Fruit fly (Drosophila melanogaster): ENCODE measurements around the gene PAPLA1.
A peak's percentile ranks its signal among the peaks of the same experiment; 100 is the strongest.

PAPLA1 gene

dm6 chr2L:8159498-8159897 lies at the start of gene PAPLA1, which contains the start of gene Rbsn-5:
Gene PAPLA1 (minus strand): TSS chr2L:8159638.
Gene Rbsn-5 (plus strand): TSS chr2L:8159832.
- peak; percentile 92 for TF ChIP-seq CG17801 (GFP tag; optimal IDR thresholded peaks at IDR 0.05; ENCODE audit: partially characterized antibody)

- no peak for TF ChIP-seq CG17801 (GFP tag; optimal IDR thresholded peaks at IDR 0.05; ENCODE audit: partially characterized antibody)
Measured at dm6 chr2L:8205871-8206270, 46.4 kb upstream of the PAPLA1 start, which contains the start of gene CG8419. Gene CG8419 (plus strand): TSS chr2L:8206171.

- TF ChIP-seq CG17801 (GFP tag; optimal IDR thresholded peaks at IDR 0.05; ENCODE audit: partially characterized antibody), result peak; percentile 100
Measured at dm6 chr2L:8204996-8205567, 45.6 kb upstream of the PAPLA1 start, which contains the start of gene SLC5A11. Gene SLC5A11 (minus strand): TSS chr2L:8205132.

- TF ChIP-seq CG17801 (GFP tag; optimal IDR thresholded peaks at IDR 0.05; ENCODE audit: partially characterized antibody), result no peak
Measured at dm6 chr2L:8204366-8204765, 44.9 kb upstream of the PAPLA1 start.

dm6 chr2L:8203748-8204147 lies 44.3 kb upstream of the PAPLA1 start:
- peak; percentile 61 for TF ChIP-seq CG17801 (GFP tag; optimal IDR thresholded peaks at IDR 0.05; ENCODE audit: partially characterized antibody)

- no peak for TF ChIP-seq CG17801 (GFP tag; optimal IDR thresholded peaks at IDR 0.05; ENCODE audit: partially characterized antibody)
Measured at dm6 chr2L:8202569-8202968, 43.1 kb upstream of the PAPLA1 start.

dm6 chr2L:8198757-8199156 lies 39.3 kb upstream of the PAPLA1 start, which contains the start of gene PGAP5:
Gene PGAP5 (plus strand): TSS chr2L:8198882.
- peak; percentile 45 for TF ChIP-seq CG17801 (GFP tag; optimal IDR thresholded peaks at IDR 0.05; ENCODE audit: partially characterized antibody)

- no peak for TF ChIP-seq CG17801 (GFP tag; optimal IDR thresholded peaks at IDR 0.05; ENCODE audit: partially characterized antibody)
Measured at dm6 chr2L:8196757-8197530, 37.5 kb upstream of the PAPLA1 start, which contains the start of the genes CG8475 and CG8460. Gene CG8475 (minus strand): TSS chr2L:8196918. Gene CG8460 (plus strand): TSS chr2L:8197193.

dm6 chr2L:8195722-8196323 lies 36.4 kb upstream of the PAPLA1 start:
- TF ChIP-seq CG17801 (GFP tag; optimal IDR thresholded peaks at IDR 0.05; ENCODE audit: partially characterized antibody), result no peak

dm6 chr2L:8190681-8191080 lies 31.2 kb upstream of the PAPLA1 start, which contains the start of gene CG34134:
Gene CG34134 (minus strand): TSS chr2L:8190781.
- TF ChIP-seq CG17801 (GFP tag; optimal IDR thresholded peaks at IDR 0.05; ENCODE audit: partially characterized antibody), result no peak

dm6 chr2L:8185008-8185407 lies 25.6 kb upstream of the PAPLA1 start:
- TF ChIP-seq CG17801 (GFP tag; optimal IDR thresholded peaks at IDR 0.05; ENCODE audit: partially characterized antibody), result no peak

dm6 chr2L:8171544-8171943 lies 12.1 kb upstream of the PAPLA1 start:
- no peak for TF ChIP-seq CG17801 (GFP tag; optimal IDR thresholded peaks at IDR 0.05; ENCODE audit: partially characterized antibody)

dm6 chr2L:8170600-8171182 lies 11.3 kb upstream of the PAPLA1 start:
- no peak for TF ChIP-seq CG17801 (GFP tag; optimal IDR thresholded peaks at IDR 0.05; ENCODE audit: partially characterized antibody)

dm6 chr2L:8168075-8168474 lies 8.6 kb upstream of the PAPLA1 start:
- no peak for TF ChIP-seq CG17801 (GFP tag; optimal IDR thresholded peaks at IDR 0.05; ENCODE audit: partially characterized antibody)

Data from ovary, adult (tissue).